Worm (Caenorhabditis elegans) whole organism, young adult: ENCODE measurements around the gene T21C12.4.

ENCODE experiments used
- C17E4.6 ChIP-seq: fragments of 200-800 bp; sonication (Bioruptor generic); IDR thresholded peaks from 2 replicates; pipeline ENCODE4 v1.3.6; 2022; ENCODE audit warnings: missing genetic modification reagents, missing genetic modification characterization, missing compliant biosample characterization
- F49E8.2 ChIP-seq: sonication (generic microtip); optimal IDR thresholded peaks from 3 replicates; lab custom pipeline; 2017; ENCODE audit warnings: missing genetic modification characterization, mild to moderate bottlenecking, missing compliant biosample characterization, antibody characterized with exemption, moderate library complexity; ENCODE audit not compliant: insufficient read depth
- hmg-20 ChIP-seq: fragments of 200-800 bp; sonication (Bioruptor generic); IDR thresholded peaks from 2 replicates; pipeline ENCODE4 v1.3.6; 2022; ENCODE audit warnings: missing genetic modification reagents, missing genetic modification characterization, missing compliant biosample characterization
- let-526 ChIP-seq: fragments of 200-800 bp; sonication (Bioruptor generic); IDR thresholded peaks from 2 replicates; pipeline ENCODE4 v1.3.6; 2022; ENCODE audit warnings: missing genetic modification reagents, missing genetic modification characterization, missing compliant biosample characterization
- lsy-27 ChIP-seq: sonication (generic microtip); optimal IDR thresholded peaks from 2 replicates; lab custom pipeline; 2017; ENCODE audit warnings: missing genetic modification characterization, mild to moderate bottlenecking, missing compliant biosample characterization, antibody characterized with exemption, missing genotype, borderline replicate concordance; ENCODE audit not compliant: insufficient read depth
- mcd-1 ChIP-seq: fragments of 200-800 bp; sonication (Bioruptor generic); IDR thresholded peaks from 2 replicates; pipeline ENCODE4 v1.3.6; 2022; ENCODE audit warnings: missing genetic modification reagents, missing genetic modification characterization, missing compliant biosample characterization
- nhr-90 ChIP-seq: sonication (generic microtip); optimal IDR thresholded peaks from 2 replicates; lab custom pipeline; 2016; ENCODE audit warnings: missing genotype, mild to moderate bottlenecking, missing genetic modification characterization, missing compliant biosample characterization
- pha-4 ChIP-seq: fragments of 150-350 bp; sonication (generic microtip); optimal IDR thresholded peaks from 2 replicates; lab custom pipeline; 2014; ENCODE audit warnings: missing biosample characterization, missing genetic modification reagents, missing genetic modification characterization
- somi-1 ChIP-seq: fragments of 200-800 bp; sonication (Bioruptor generic); optimal IDR thresholded peaks from 2 replicates; lab custom pipeline; 2018; ENCODE audit warnings: mild to moderate bottlenecking, missing genetic modification characterization, missing compliant biosample characterization
- unc-62 ChIP-seq: fragments of 150-350 bp; optimal IDR thresholded peaks from 2 replicates; lab custom pipeline; 2014; ENCODE audit warnings: missing biosample characterization, missing genetic modification reagents, missing genetic modification characterization
- zfh-2 ChIP-seq: fragments of 200-800 bp; sonication (Bioruptor generic); conservative IDR thresholded peaks from 2 replicates; pipeline ENCODE4 v1.3.6; 2022; ENCODE audit warnings: missing genetic modification reagents, missing genetic modification characterization, missing compliant biosample characterization
- zim-3 ChIP-seq: sonication (generic microtip); optimal IDR thresholded peaks from 2 replicates; lab custom pipeline; 2017; ENCODE audit warnings: mild to moderate bottlenecking, missing genetic modification characterization, moderate library complexity, missing compliant biosample characterization
- ztf-3 ChIP-seq: fragments of 200-800 bp; sonication (Bioruptor generic); optimal IDR thresholded peaks from 2 replicates; lab custom pipeline; 2018; ENCODE audit warnings: mild to moderate bottlenecking, missing genetic modification characterization, missing compliant biosample characterization
- ztf-6 ChIP-seq: fragments of 200-800 bp; sonication (Bioruptor generic); IDR thresholded peaks from 2 replicates; pipeline ENCODE4 v1.3.6; 2022; ENCODE audit warnings: missing genetic modification reagents, missing genetic modification characterization, missing compliant biosample characterization

DNA sequence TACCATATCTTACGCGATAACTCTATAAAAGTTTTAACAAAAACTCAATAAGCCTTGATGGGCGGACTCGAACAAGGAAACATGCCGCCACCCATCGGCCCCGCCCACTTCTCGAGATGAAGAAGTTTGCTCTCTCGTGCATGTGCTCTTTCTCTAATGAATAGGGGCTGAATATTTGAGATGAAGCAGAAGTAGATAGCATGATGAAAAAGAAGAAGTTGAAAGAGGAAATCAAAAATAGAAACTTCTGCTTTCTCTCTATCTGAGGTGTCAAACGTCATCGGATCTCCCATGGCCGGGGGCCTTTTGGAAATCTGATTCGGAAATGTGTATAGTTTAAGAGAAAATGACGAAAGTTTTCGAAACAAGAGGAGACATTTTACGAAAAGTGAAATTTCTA, 21.1 kb upstream of the T21C12.4 start:
- no peak for TF ChIP-seq hmg-20
- TF ChIP-seq somi-1 (GFP tag; lab: Kevin White, UChicago) = no peak
- TF ChIP-seq zfh-2 = no peak
- no peak for TF ChIP-seq zim-3 (tag; lab: Kevin White, UChicago)
- no peak for TF ChIP-seq F49E8.2
- no peak for TF ChIP-seq lsy-27 (tag; lab: Kevin White, UChicago)
- TF ChIP-seq nhr-90 (tag; lab: Kevin White, UChicago) = no peak
- no peak for TF ChIP-seq let-526 (GFP tag; lab: Robert Waterston, UW)
- TF ChIP-seq ztf-6 = no peak
- no peak for TF ChIP-seq unc-62 (GFP tag; lab: Kevin White, UChicago)
- no peak for TF ChIP-seq ztf-3 (GFP tag; lab: Kevin White, UChicago)
- TF ChIP-seq C17E4.6 = no peak
- TF ChIP-seq pha-4 (tag; lab: Kevin White, UChicago) = no peak
- TF ChIP-seq mcd-1 (GFP tag; lab: Robert Waterston, UW) = no peak
